Fruit fly (Drosophila melanogaster) whole organism, wandering third instar larva: ENCODE results near the gene Marcal1.
A peak's percentile ranks its signal among the peaks of the same experiment; 100 is the strongest.

Source experiments
- Abd-B ChIP-seq: fragments of >200 bp; optimal IDR thresholded peaks from 2 replicates; lab custom pipeline; 2017; ENCODE audit warnings: missing biosample characterization, missing genetic modification characterization
- CG32264 ChIP-seq: fragments of 200-800 bp; sonication (Bioruptor generic); optimal IDR thresholded peaks from 2 replicates; lab custom pipeline; 2016; ENCODE audit warnings: missing biosample characterization, missing genetic modification characterization
- CG9705 ChIP-seq: fragments of 200-800 bp; sonication (Bioruptor generic); optimal IDR thresholded peaks from 2 replicates; lab custom pipeline; 2018; ENCODE audit warnings: missing biosample characterization, mild to moderate bottlenecking, missing genetic modification characterization
- CrebA ChIP-seq: fragments of 200-800 bp; sonication (Bioruptor generic); optimal IDR thresholded peaks from 2 replicates; lab custom pipeline; 2016; ENCODE audit warnings: missing biosample characterization, mild to moderate bottlenecking, missing genetic modification characterization, borderline replicate concordance
- Dfd ChIP-seq: fragments of >200 bp; optimal IDR thresholded peaks from 2 replicates; lab custom pipeline; 2017; ENCODE audit warnings: missing biosample characterization, missing genetic modification characterization
- Dif ChIP-seq: fragments of 200-275, 200-300 bp; sonication (Bioruptor generic); optimal IDR thresholded peaks from 2 replicates; lab custom pipeline; 2018; ENCODE audit warnings: missing biosample characterization, missing genetic modification characterization; ENCODE audit not compliant: partially characterized antibody
- GATAd ChIP-seq: sonication (Bioruptor generic); optimal IDR thresholded peaks from 2 replicates; lab custom pipeline; 2016; ENCODE audit warnings: missing biosample characterization, missing genetic modification characterization
- HLH106 ChIP-seq: fragments of 200-800 bp; optimal IDR thresholded peaks from 3 replicates; lab custom pipeline; 2019; ENCODE audit warnings: missing biosample characterization, mild to moderate bottlenecking, missing genetic modification characterization, moderate library complexity
- Hnf4 ChIP-seq: fragments of 200-800 bp; sonication (Bioruptor generic); optimal IDR thresholded peaks from 2 replicates; lab custom pipeline; 2016; ENCODE audit warnings: missing biosample characterization, mild to moderate bottlenecking, missing genetic modification characterization
- Hr78 ChIP-seq: fragments of >200 bp; optimal IDR thresholded peaks from 2 replicates; lab custom pipeline; 2017; ENCODE audit warnings: missing biosample characterization, missing genetic modification characterization
- Hr83 ChIP-seq: fragments of 200-300 bp; sonication (Bioruptor generic); optimal IDR thresholded peaks from 2 replicates; lab custom pipeline; 2016; ENCODE audit warnings: missing biosample characterization, mild to moderate bottlenecking, missing genetic modification characterization, moderate library complexity; ENCODE audit not compliant: poor library complexity, severe bottlenecking
- Jra ChIP-seq: sonication (Bioruptor generic); optimal IDR thresholded peaks from 2 replicates; lab custom pipeline; 2016; ENCODE audit warnings: missing biosample characterization, missing genetic modification characterization
- Mio ChIP-seq: sonication (Bioruptor generic); optimal IDR thresholded peaks from 2 replicates; lab custom pipeline; 2016; ENCODE audit warnings: missing biosample characterization, missing genetic modification characterization
- Myc ChIP-seq: fragments of >200 bp; optimal IDR thresholded peaks from 2 replicates; lab custom pipeline; 2017
- N ChIP-seq: fragments of >200 bp; optimal IDR thresholded peaks from 2 replicates; lab custom pipeline; 2018; ENCODE audit warnings: missing biosample characterization, missing external identifiers, missing genetic modification characterization
- OdsH ChIP-seq: fragments of 200-800 bp; sonication (Bioruptor generic); optimal IDR thresholded peaks from 2 replicates; lab custom pipeline; 2016; ENCODE audit warnings: missing biosample characterization, mild to moderate bottlenecking, missing genetic modification characterization
- Rel ChIP-seq, 2 experiments: fragments of 200-800 bp; sonication (Bioruptor generic) in 1 of 2; optimal IDR thresholded peaks; 2 replicates in 1 of 2; 3 replicates in 1 of 2; lab custom pipeline; 2016 to 2019; ENCODE audit warnings: mild to moderate bottlenecking in 2 of 2, missing biosample characterization in 2 of 2, missing genetic modification characterization in 2 of 2, moderate library complexity in 1 of 2
- Sp1 ChIP-seq: fragments of 200-800 bp; sonication (Bioruptor generic); optimal IDR thresholded peaks from 3 replicates; lab custom pipeline; 2019; ENCODE audit warnings: missing biosample characterization, mild to moderate bottlenecking, missing genetic modification characterization, moderate library complexity
- Vsx2 ChIP-seq: fragments of 200-300, 225-300 bp; sonication (Bioruptor generic); optimal IDR thresholded peaks from 2 replicates; lab custom pipeline; 2018; ENCODE audit warnings: missing biosample characterization, missing genetic modification characterization; ENCODE audit not compliant: partially characterized antibody
- br ChIP-seq: fragments of 200-800 bp; sonication (Bioruptor generic); optimal IDR thresholded peaks from 2 replicates; lab custom pipeline; 2016; ENCODE audit warnings: missing biosample characterization, missing genetic modification characterization
- brk ChIP-seq: fragments of 200-800 bp; sonication (Bioruptor generic); optimal IDR thresholded peaks from 2 replicates; lab custom pipeline; 2016; ENCODE audit warnings: missing biosample characterization, mild to moderate bottlenecking, missing genetic modification characterization
- dl ChIP-seq, 2 experiments: fragments of 175-275, 200-275 bp in 1 of 2; fragments of 200-275 bp in 1 of 2; sonication (Bioruptor generic); optimal IDR thresholded peaks; lab custom pipeline; 2018; ENCODE audit warnings: mild to moderate bottlenecking in 2 of 2, missing biosample characterization in 2 of 2, missing genetic modification characterization in 2 of 2, moderate library complexity in 2 of 2; ENCODE audit not compliant: partially characterized antibody in 2 of 2, insufficient read depth in 1 of 2
- dmrt93B ChIP-seq: fragments of 200-800 bp; sonication (Bioruptor generic); optimal IDR thresholded peaks from 2 replicates; lab custom pipeline; 2018; ENCODE audit warnings: missing biosample characterization, mild to moderate bottlenecking, missing genetic modification characterization
- dsf ChIP-seq: sonication (Bioruptor generic); optimal IDR thresholded peaks from 2 replicates; lab custom pipeline; 2016; ENCODE audit warnings: missing biosample characterization, missing genetic modification characterization, borderline replicate concordance
- ey ChIP-seq: fragments of 200-800 bp; sonication (Bioruptor generic); optimal IDR thresholded peaks from 2 replicates; lab custom pipeline; 2016; ENCODE audit warnings: missing biosample characterization, missing genetic modification characterization
- foxo ChIP-seq, 2 experiments: fragments of 200-800 bp; sonication (Bioruptor generic); optimal IDR thresholded peaks; 2 replicates in 1 of 2; 3 replicates in 1 of 2; lab custom pipeline; 2016 to 2017; ENCODE audit warnings: missing biosample characterization in 2 of 2, missing genetic modification characterization in 2 of 2
- fru ChIP-seq: fragments of 200-800 bp; sonication (Bioruptor generic); optimal IDR thresholded peaks from 3 replicates; lab custom pipeline; 2016; ENCODE audit warnings: missing biosample characterization, mild to moderate bottlenecking, missing genetic modification characterization
- h ChIP-seq: fragments of 200-800 bp; sonication (Bioruptor generic); optimal IDR thresholded peaks from 3 replicates; lab custom pipeline; 2016; ENCODE audit warnings: missing biosample characterization, mild to moderate bottlenecking, missing genetic modification characterization
- jim ChIP-seq: fragments of 175-275, 200-325 bp; sonication (Bioruptor generic); optimal IDR thresholded peaks from 2 replicates; lab custom pipeline; 2016; ENCODE audit warnings: missing biosample characterization, mild to moderate bottlenecking, missing genetic modification characterization
- lola ChIP-seq: fragments of >200 bp; optimal IDR thresholded peaks from 2 replicates; lab custom pipeline; 2017; ENCODE audit warnings: missing biosample characterization, missing genetic modification characterization
- pan ChIP-seq: fragments of >200 bp; optimal IDR thresholded peaks from 2 replicates; lab custom pipeline; 2017
- psq ChIP-seq: fragments of 200-800 bp; sonication (Bioruptor generic); optimal IDR thresholded peaks from 3 replicates; lab custom pipeline; 2017; ENCODE audit warnings: missing biosample characterization, mild to moderate bottlenecking, missing genetic modification characterization, moderate library complexity
- rgr ChIP-seq: fragments of 200-800 bp; sonication (Bioruptor generic); optimal IDR thresholded peaks from 3 replicates; lab custom pipeline; 2016; ENCODE audit warnings: missing biosample characterization, mild to moderate bottlenecking, missing genetic modification characterization
- sage ChIP-seq: fragments of 200-800 bp; sonication (Bioruptor generic); optimal IDR thresholded peaks from 2 replicates; lab custom pipeline; 2016; ENCODE audit warnings: missing biosample characterization, mild to moderate bottlenecking, missing genetic modification characterization
- sv ChIP-seq: fragments of 200-800 bp; sonication (Bioruptor generic); optimal IDR thresholded peaks from 3 replicates; lab custom pipeline; 2016; ENCODE audit warnings: missing biosample characterization, missing genetic modification characterization
- tai ChIP-seq: sonication (Bioruptor generic); optimal IDR thresholded peaks from 2 replicates; lab custom pipeline; 2016; ENCODE audit warnings: missing biosample characterization, missing genetic modification characterization
- usp ChIP-seq: fragments of >200 bp; optimal IDR thresholded peaks from 2 replicates; lab custom pipeline; 2017; ENCODE audit warnings: missing biosample characterization, missing genetic modification characterization
- woc ChIP-seq: sonication (Bioruptor generic); optimal IDR thresholded peaks from 2 replicates; lab custom pipeline; 2016; ENCODE audit warnings: missing biosample characterization, mild to moderate bottlenecking, missing genetic modification characterization

Marcal1 gene

dm6 chr2L:4999389-5000032 lies 44.2 kb downstream of the Marcal1 start (continued):
- TF ChIP-seq Hr83 (GFP tag; lab: Kevin White, UChicago) = no peak
- no peak for TF ChIP-seq Myc (lab: Kevin White, UChicago)
- TF ChIP-seq Hnf4 (GFP tag; lab: Kevin White, UChicago) = peak; percentile 75
- TF ChIP-seq h (GFP tag; lab: Kevin White, UChicago) = peak; percentile 85
- TF ChIP-seq brk (GFP tag; lab: Kevin White, UChicago) = peak; percentile 25
- TF ChIP-seq jim (GFP tag; lab: Kevin White, UChicago) = no peak
- TF ChIP-seq Dif (GFP tag; lab: Kevin White, UChicago) = no peak
- TF ChIP-seq CrebA (GFP tag; lab: Kevin White, UChicago) = peak; percentile 44
- peak; percentile 73 for TF ChIP-seq fru (GFP tag; lab: Kevin White, UChicago)
- TF ChIP-seq, all 38 proteins: peak for 20

- TF ChIP-seq psq (GFP tag; lab: Kevin White, UChicago) (peak; percentile 89), woc (GFP tag; lab: Kevin White, UChicago) (peak; percentile 96), Dfd (no peak), pan (lab: Kevin White, UChicago) (no peak), sv (GFP tag; lab: Kevin White, UChicago) (peak; percentile 64), CrebA (GFP tag; lab: Kevin White, UChicago) (no peak), Vsx2 (no peak), CG9705 (GFP tag; lab: Kevin White, UChicago) (peak; percentile 76), tai (GFP tag; lab: Kevin White, UChicago) (peak; percentile 84), fru (GFP tag; lab: Kevin White, UChicago) (peak; percentile 95), Dif (GFP tag; lab: Kevin White, UChicago) (peak; percentile 21), Sp1 (GFP tag; lab: Kevin White, UChicago) (peak; percentile 96), Myc (lab: Kevin White, UChicago) (no peak), N (GFP tag; lab: Kevin White, UChicago) (no peak), Hr78 (GFP tag; lab: Kevin White, UChicago) (no peak), usp (no peak), OdsH (peak; percentile 88), Hnf4 (GFP tag; lab: Kevin White, UChicago) (peak; percentile 85), sage (GFP tag; lab: Kevin White, UChicago) (peak; percentile 69), GATAd (GFP tag; lab: Kevin White, UChicago) (no peak), dl (GFP tag; optimal IDR thresholded peaks at IDR 0.05; lab: Kevin White, UChicago; ENCODE audit: insufficient read depth in 1 of 2, partially characterized antibody in 2 of 2) (no peak), br (GFP tag; lab: Kevin White, UChicago) (peak; percentile 93), Rel (GFP tag; optimal IDR thresholded peaks at IDR 0.05; lab: Kevin White, UChicago) (peak; percentile 63), Rel (tag; optimal IDR thresholded peaks at IDR 0.05; lab: Kevin White, UChicago) (peak; percentile 62), ey (peak; percentile 91), jim (GFP tag; lab: Kevin White, UChicago) (no peak), Abd-B (GFP tag; lab: Kevin White, UChicago) (no peak), Mio (GFP tag; lab: Kevin White, UChicago) (peak; percentile 6), brk (GFP tag; lab: Kevin White, UChicago) (peak; percentile 71), lola (GFP tag; lab: Kevin White, UChicago) (no peak), HLH106 (tag; lab: Kevin White, UChicago) (peak; percentile 89), dmrt93B (GFP tag; lab: Kevin White, UChicago) (peak; percentile 73), foxo (GFP tag; optimal IDR thresholded peaks at IDR 0.05; lab: Kevin White, UChicago) (peak; percentile 52 to 88), rgr (GFP tag; lab: Kevin White, UChicago) (peak; percentile 85), dsf (GFP tag; lab: Kevin White, UChicago) (peak; percentile 51), Jra (GFP tag; lab: Kevin White, UChicago) (peak; percentile 82), CG32264 (GFP tag; lab: Kevin White, UChicago) (peak; percentile 76), Hr83 (GFP tag; lab: Kevin White, UChicago) (no peak), h (GFP tag; lab: Kevin White, UChicago) (peak; percentile 92)
- TF ChIP-seq, all 38 proteins: peak for 24
Observed at dm6 chr2L:5000287-5000871, 45.1 kb downstream of the Marcal1 start.
